Worm (Caenorhabditis elegans): ENCODE results near the gene Y4C6B.1.

Gene Y4C6B.1

DNA sequence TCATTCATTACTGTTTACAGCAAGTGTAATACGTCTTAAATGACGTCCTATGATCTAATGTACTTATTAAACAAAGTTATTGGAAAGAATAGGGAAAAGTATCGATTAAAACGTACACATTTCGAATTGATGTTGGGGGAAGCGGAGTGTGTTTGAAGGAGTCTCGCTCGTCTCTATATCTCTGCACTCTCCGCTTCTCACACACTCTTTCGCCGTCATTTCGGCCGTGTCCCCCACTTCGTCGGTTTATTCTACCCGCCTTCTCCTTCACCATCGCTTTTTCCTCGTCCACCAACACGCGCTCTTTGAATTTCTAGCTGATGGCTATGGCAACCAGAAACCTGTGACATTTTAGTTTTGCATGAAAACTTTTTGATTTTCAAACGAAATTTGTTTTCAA is 14.6 kb downstream of the Y4C6B.1 start (continued):
- no peak for TF ChIP-seq elt-1 (tag; optimal IDR thresholded peaks at IDR 0.05)
- no peak for TF ChIP-seq lin-39 (tag; optimal IDR thresholded peaks at IDR 0.05)
- TF ChIP-seq nhr-21 (tag; optimal IDR thresholded peaks at IDR 0.05) = no peak
- TF ChIP-seq ceh-82 (tag; optimal IDR thresholded peaks at IDR 0.05) = no peak
- TF ChIP-seq crh-2 (tag; optimal IDR thresholded peaks at IDR 0.05) = peak; percentile 34
- peak; percentile 37 for TF ChIP-seq snpc-4 (tag; optimal IDR thresholded peaks at IDR 0.05)

DNA sequence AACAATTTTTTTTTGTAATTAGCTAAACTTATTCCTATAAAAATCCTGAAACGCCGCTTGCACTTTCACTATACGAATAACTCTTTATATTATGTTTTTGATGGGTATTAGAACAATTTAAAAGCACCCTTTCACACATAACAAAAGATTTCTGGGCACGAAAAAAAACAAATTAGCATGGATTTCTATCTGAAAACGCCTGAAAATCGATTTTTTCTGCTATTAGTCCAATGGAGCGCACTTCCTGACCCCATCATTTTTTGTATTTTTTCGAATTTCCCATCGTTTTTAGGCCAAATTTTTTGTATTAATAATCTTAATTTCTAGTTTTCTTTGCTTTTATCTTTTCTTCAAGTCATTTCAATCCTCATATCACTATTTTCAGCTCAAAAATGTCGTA is 15.1 kb downstream of the Y4C6B.1 start, which contains the start of gene F41H10.3:
Gene F41H10.3, plus strand, starts transcription at position 388 of the 400 bp plus-strand sequence.
- peak; percentile 2 for TF ChIP-seq C34F6.9 (tag; optimal IDR thresholded peaks at IDR 0.05)
- no peak for TF ChIP-seq R02D3.7 (tag; optimal IDR thresholded peaks at IDR 0.05)
- no peak for TF ChIP-seq ztf-1 (GFP tag; conservative IDR thresholded peaks at IDR 0.05)
- TF ChIP-seq nhr-10 (tag; optimal IDR thresholded peaks at IDR 0.05) = no peak
- TF ChIP-seq crh-2 (tag; optimal IDR thresholded peaks at IDR 0.05) = no peak

- TF ChIP-seq lsy-2 (tag; optimal IDR thresholded peaks at IDR 0.05) (peak in 1 of 2 experiments; percentile 26), unc-55 (GFP tag; optimal IDR thresholded peaks at IDR 0.05) (peak; percentile 53), nhr-23 (tag; optimal IDR thresholded peaks at IDR 0.05) (no peak)
Measured at ce11 chrIV:5370914-5371313, 16.6 kb downstream of the Y4C6B.1 start.

DNA sequence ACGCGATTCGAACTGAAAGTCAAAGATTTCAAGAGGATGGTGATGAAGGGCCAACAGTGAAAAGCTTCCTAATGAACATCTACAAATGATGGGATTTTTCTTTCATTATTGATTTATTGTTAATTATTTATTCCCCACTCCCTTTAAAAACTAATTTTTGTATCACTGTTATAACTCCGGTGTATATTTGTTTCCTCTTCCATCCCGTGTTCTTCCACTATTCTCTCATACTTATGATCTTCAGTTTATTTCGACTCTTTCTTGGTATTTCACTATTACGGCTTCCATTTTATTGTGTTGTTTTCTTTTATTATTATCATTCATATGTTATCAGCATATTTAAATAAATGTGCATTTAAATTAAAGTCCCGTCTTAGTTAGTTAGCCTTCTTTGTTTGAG is 20.0 kb downstream of the Y4C6B.1 start:
- TF ChIP-seq fos-1 (tag; optimal IDR thresholded peaks at IDR 0.05) (peak; percentile 2), nhr-25 (tag; optimal IDR thresholded peaks at IDR 0.05) (no peak), alr-1 (tag; optimal IDR thresholded peaks at IDR 0.05) (no peak), ztf-4 (tag; optimal IDR thresholded peaks at IDR 0.05) (no peak), lin-39 (tag; optimal IDR thresholded peaks at IDR 0.05) (no peak), lsy-2 (tag; optimal IDR thresholded peaks at IDR 0.05) (no peak), elt-1 (tag; optimal IDR thresholded peaks at IDR 0.05) (no peak)

DNA sequence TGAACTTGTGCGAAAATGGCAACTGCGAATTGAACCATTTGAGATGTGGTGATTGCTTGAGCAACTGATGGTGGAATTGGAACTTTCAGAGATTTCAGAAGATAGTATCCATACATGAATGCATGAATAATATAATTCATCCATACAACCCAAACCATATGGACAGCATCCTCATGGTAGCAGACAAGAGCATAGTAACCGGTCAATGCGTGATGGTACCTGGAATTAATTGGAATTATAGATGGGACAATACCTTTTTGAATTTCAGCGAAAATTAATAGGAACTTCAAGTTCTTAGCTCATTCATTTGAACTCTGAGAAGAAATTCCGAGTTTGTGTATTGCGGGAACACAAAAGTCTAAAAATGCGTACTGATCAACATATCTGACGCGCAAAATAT is 20.7 kb downstream of the Y4C6B.1 start:
- no peak for TF ChIP-seq lin-39 (tag; optimal IDR thresholded peaks at IDR 0.05)
- no peak for TF ChIP-seq nhr-25 (tag; optimal IDR thresholded peaks at IDR 0.05)

DNA sequence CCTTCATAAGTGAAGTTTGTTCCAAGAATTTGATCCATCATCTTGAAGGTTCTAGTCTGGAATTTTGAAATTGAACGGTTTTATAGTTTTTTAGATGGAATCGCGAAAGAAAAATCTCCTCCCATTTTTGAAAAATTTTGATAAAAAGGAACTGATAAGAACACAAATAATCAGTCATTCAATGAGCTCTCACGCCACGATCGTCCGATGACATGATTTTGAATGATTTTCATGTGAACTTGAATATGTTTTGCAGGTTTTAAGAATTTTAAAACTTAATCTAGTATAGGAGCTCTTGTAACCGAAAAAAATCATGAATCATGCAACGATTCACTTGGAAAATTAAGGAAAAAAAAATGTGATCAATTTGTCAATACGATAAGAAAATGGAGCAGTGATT is 22.8 kb downstream of the Y4C6B.1 start, which contains the start of gene elo-5:
Gene elo-5, minus strand, starts transcription at position 56 of the 400 bp plus-strand sequence.
- TF ChIP-seq dmd-4 (tag; optimal IDR thresholded peaks at IDR 0.05) (no peak), fos-1 (tag; optimal IDR thresholded peaks at IDR 0.05) (peak; percentile 76)

- TF ChIP-seq ztf-1 (GFP tag; conservative IDR thresholded peaks at IDR 0.05) = no peak
- TF ChIP-seq fos-1 (tag; optimal IDR thresholded peaks at IDR 0.05) = peak; percentile 51
Measured at ce11 chrIV:5380140-5380539, 25.9 kb downstream of the Y4C6B.1 start.

ce11 chrIV:5381334-5381733 is 27.0 kb downstream of the Y4C6B.1 start, which contains the start of gene F41H10.2:
F41H10.2 (plus strand) TSS chrIV:5381634.
- TF ChIP-seq snpc-4 (tag; optimal IDR thresholded peaks at IDR 0.05) = no peak
- TF ChIP-seq lin-39 (tag; optimal IDR thresholded peaks at IDR 0.05) = no peak
- no peak for TF ChIP-seq nhr-237 (tag; optimal IDR thresholded peaks at IDR 0.05)
- no peak for TF ChIP-seq mab-5 (tag; optimal IDR thresholded peaks at IDR 0.05)
- TF ChIP-seq ztf-4 (tag; optimal IDR thresholded peaks at IDR 0.05) = no peak
- no peak for TF ChIP-seq egl-27 (tag; optimal IDR thresholded peaks at IDR 0.05)
- TF ChIP-seq nhr-11 (tag; optimal IDR thresholded peaks at IDR 0.05) = no peak
- TF ChIP-seq ztf-11 (tag; optimal IDR thresholded peaks at IDR 0.05) = no peak
- no peak for TF ChIP-seq nhr-25 (tag; optimal IDR thresholded peaks at IDR 0.05)
- no peak for TF ChIP-seq mdl-1 (tag; optimal IDR thresholded peaks at IDR 0.05)
- no peak for TF ChIP-seq sma-3 (GFP tag; optimal IDR thresholded peaks at IDR 0.05)
- TF ChIP-seq nhr-77 (tag; optimal IDR thresholded peaks at IDR 0.05) = no peak
- TF ChIP-seq F13H6.1 (tag; optimal IDR thresholded peaks at IDR 0.05) = no peak
- no peak for TF ChIP-seq ceh-16 (tag; optimal IDR thresholded peaks at IDR 0.05)
- no peak for TF ChIP-seq nhr-23 (tag; optimal IDR thresholded peaks at IDR 0.05)
- no peak for TF ChIP-seq elt-3 (tag; optimal IDR thresholded peaks at IDR 0.05)
- TF ChIP-seq zag-1 (tag; optimal IDR thresholded peaks at IDR 0.05) = no peak
- TF ChIP-seq lsy-2 (tag; optimal IDR thresholded peaks at IDR 0.05) = no peak
- TF ChIP-seq ZK546.5 (tag; optimal IDR thresholded peaks at IDR 0.05) = no peak
- TF ChIP-seq blmp-1 (tag; optimal IDR thresholded peaks at IDR 0.05; ENCODE audit: insufficient read depth) = no peak

Measured in whole organism, L2 larva.